Fruit fly (Drosophila melanogaster) whole organism, embryonic: ENCODE data around the gene tex.
A peak's percentile ranks its signal among the peaks of the same experiment; 100 is the strongest.

Experiments used
- ATbp ChIP-seq: fragments of 200-800 bp; sonication (Bioruptor generic); optimal IDR thresholded peaks from 2 replicates; lab custom pipeline; 2017; ENCODE audit warnings: missing biosample characterization, mild to moderate bottlenecking, missing genetic modification characterization, missing genetic modification reagents
- Antp ChIP-seq: fragments of 200-800 bp; sonication (Bioruptor generic); optimal IDR thresholded peaks from 3 replicates; lab custom pipeline; 2016; ENCODE audit warnings: missing biosample characterization, missing genetic modification characterization
- Awh ChIP-seq: fragments of 200-800 bp; sonication (Bioruptor generic); IDR thresholded peaks from 2 replicates; pipeline ENCODE4, ENCODE4 v1.3.6; 2022; ENCODE audit warnings: missing biosample characterization, missing genetic modification characterization
- Bgb ChIP-seq: fragments of 200-800 bp; sonication (Bioruptor generic); IDR thresholded peaks from 2 replicates; pipeline ENCODE4 v1.3.6; 2022; ENCODE audit warnings: missing biosample characterization, missing genetic modification characterization; ENCODE audit not compliant: partially characterized antibody
- C15 ChIP-seq: fragments of 200-800 bp; sonication (Bioruptor generic); IDR thresholded peaks from 3 replicates; pipeline ENCODE4 v1.3.6; 2022; ENCODE audit warnings: missing biosample characterization, missing genetic modification characterization
- CG10267 ChIP-seq: fragments of 200-800 bp; sonication (Bioruptor generic); optimal IDR thresholded peaks from 2 replicates; lab custom pipeline; 2018; ENCODE audit warnings: missing biosample characterization, mild to moderate bottlenecking, missing genetic modification characterization, moderate library complexity
- CG12104 ChIP-seq: fragments of 200-800 bp; sonication (Bioruptor generic); optimal IDR thresholded peaks from 3 replicates; lab custom pipeline; 2016; ENCODE audit warnings: missing biosample characterization, missing genetic modification characterization
- CG12219 ChIP-seq: fragments of 200-800 bp; sonication (Bioruptor generic); optimal IDR thresholded peaks from 3 replicates; lab custom pipeline; 2018; ENCODE audit warnings: missing biosample characterization, mild to moderate bottlenecking, missing genetic modification characterization
- CG12299 ChIP-seq: fragments of 200-800 bp; sonication (Bioruptor generic); optimal IDR thresholded peaks from 2 replicates; lab custom pipeline; 2018; ENCODE audit warnings: missing biosample characterization, mild to moderate bottlenecking, missing genetic modification characterization
- CG15514 ChIP-seq: fragments of 200-800 bp; sonication (Bioruptor generic); optimal IDR thresholded peaks from 3 replicates; lab custom pipeline; 2017; ENCODE audit warnings: missing biosample characterization, missing genetic modification characterization, mild to moderate bottlenecking, moderate library complexity, missing genetic modification reagents
- CG15696 ChIP-seq: fragments of 200-800 bp; sonication (Bioruptor generic); optimal IDR thresholded peaks from 2 replicates; lab custom pipeline; 2019; ENCODE audit warnings: missing biosample characterization, mild to moderate bottlenecking, missing genetic modification characterization, moderate library complexity
- CG17359 ChIP-seq: fragments of 200-800 bp; sonication (Bioruptor generic); optimal IDR thresholded peaks from 3 replicates; lab custom pipeline; 2018; ENCODE audit warnings: missing biosample characterization, mild to moderate bottlenecking, missing genetic modification characterization, moderate library complexity
- CG17361 ChIP-seq: fragments of 200-800 bp; sonication (Bioruptor generic); IDR thresholded peaks from 3 replicates; pipeline ENCODE4 v1.3.6; 2022; ENCODE audit warnings: missing biosample characterization, missing genetic modification characterization
- CG17385 ChIP-seq: fragments of 200-800 bp; sonication (Bioruptor generic); optimal IDR thresholded peaks from 3 replicates; lab custom pipeline; 2018; ENCODE audit warnings: missing biosample characterization, mild to moderate bottlenecking, missing genetic modification characterization
- CG2712 ChIP-seq: fragments of 200-800 bp; optimal IDR thresholded peaks from 3 replicates; lab custom pipeline; 2019; ENCODE audit warnings: missing biosample characterization, mild to moderate bottlenecking, missing genetic modification characterization, moderate library complexity
- CG33213 ChIP-seq: fragments of 200-800 bp; sonication (Bioruptor generic); optimal IDR thresholded peaks from 3 replicates; lab custom pipeline; 2016; ENCODE audit warnings: missing biosample characterization, missing genetic modification characterization
- CG3407 ChIP-seq: fragments of 200-800 bp; sonication (Bioruptor generic); optimal IDR thresholded peaks from 2 replicates; lab custom pipeline; 2018; ENCODE audit warnings: missing biosample characterization, mild to moderate bottlenecking, missing genetic modification characterization
- CG43689 ChIP-seq: fragments of 200-800 bp; sonication (Bioruptor generic); IDR thresholded peaks from 2 replicates; pipeline ENCODE4 v1.3.6; 2022; ENCODE audit warnings: missing biosample characterization, missing genetic modification characterization
- CG8924 ChIP-seq: fragments of 200-800 bp; optimal IDR thresholded peaks from 3 replicates; lab custom pipeline; 2019; ENCODE audit warnings: missing biosample characterization, mild to moderate bottlenecking, missing genetic modification characterization, moderate library complexity
- D ChIP-seq, 2 experiments: fragments of 200-800 bp in 1 of 2; fragments of >200 bp in 1 of 2; sonication (Bioruptor generic) in 1 of 2; optimal IDR thresholded peaks; 2 replicates in 1 of 2; 3 replicates in 1 of 2; lab custom pipeline; 2017; ENCODE audit warnings: mild to moderate bottlenecking in 1 of 2, missing biosample characterization in 1 of 2, missing genetic modification characterization in 1 of 2, missing genetic modification reagents in 1 of 2
- Eip74EF ChIP-seq, 2 experiments: fragments of 200-800 bp in 1 of 2; fragments of >200 bp in 1 of 2; sonication (Bioruptor generic) in 1 of 2; optimal IDR thresholded peaks; 2 replicates each; lab custom pipeline; 2017 to 2019; ENCODE audit warnings: missing biosample characterization in 2 of 2, missing genetic modification characterization in 2 of 2, mild to moderate bottlenecking in 1 of 2, moderate library complexity in 1 of 2
- Fer3 ChIP-seq: fragments of 200-800 bp; sonication (Bioruptor generic); optimal IDR thresholded peaks from 2 replicates; lab custom pipeline; 2018; ENCODE audit warnings: missing biosample characterization, mild to moderate bottlenecking, missing genetic modification characterization, moderate library complexity
- HmgD ChIP-seq: fragments of 200-800 bp; sonication (Bioruptor generic); optimal IDR thresholded peaks from 3 replicates; lab custom pipeline; 2016; ENCODE audit warnings: missing biosample characterization, missing genetic modification characterization
- Hr78 ChIP-seq, 2 experiments: fragments of 200-800 bp in 1 of 2; fragments of >200 bp in 1 of 2; sonication (Bioruptor generic) in 1 of 2; optimal IDR thresholded peaks; 2 replicates each; lab custom pipeline; 2017 to 2019; ENCODE audit warnings: missing biosample characterization in 2 of 2, missing genetic modification characterization in 2 of 2, mild to moderate bottlenecking in 1 of 2, moderate library complexity in 1 of 2
- Kr ChIP-seq: fragments of 200-800 bp; sonication (Bioruptor generic); optimal IDR thresholded peaks from 2 replicates; lab custom pipeline; 2017; ENCODE audit warnings: missing biosample characterization, mild to moderate bottlenecking, missing genetic modification characterization
- MESR4 ChIP-seq: fragments of 200-800 bp; sonication (Bioruptor generic); optimal IDR thresholded peaks from 2 replicates; lab custom pipeline; 2018; ENCODE audit warnings: missing biosample characterization, mild to moderate bottlenecking, missing genetic modification characterization, moderate library complexity
- Med ChIP-seq: fragments of 200-800 bp; sonication (Bioruptor generic); peaks from one replicate; lab custom pipeline; 2016; ENCODE audit warnings: missing biosample characterization, missing genetic modification characterization, mild to moderate bottlenecking, inconsistent platforms, moderate library complexity
- Myb ChIP-seq: fragments of 200-800 bp; sonication (Bioruptor generic); optimal IDR thresholded peaks from 2 replicates; lab custom pipeline; 2016; ENCODE audit warnings: missing biosample characterization, missing genetic modification characterization
- PHDP ChIP-seq: fragments of 200-800 bp; sonication (Bioruptor generic); optimal IDR thresholded peaks from 3 replicates; lab custom pipeline; 2018; ENCODE audit warnings: missing biosample characterization, mild to moderate bottlenecking, missing genetic modification characterization, moderate library complexity
- Six4 ChIP-seq: fragments of 200-800 bp; sonication (Bioruptor generic); optimal IDR thresholded peaks from 2 replicates; lab custom pipeline; 2016; ENCODE audit warnings: missing biosample characterization, missing genetic modification characterization
- Sox102F ChIP-seq: fragments of 200-800 bp; sonication (Bioruptor generic); optimal IDR thresholded peaks from 2 replicates; lab custom pipeline; 2018; ENCODE audit warnings: missing biosample characterization, mild to moderate bottlenecking, missing genetic modification characterization, moderate library complexity
- Spps ChIP-seq: fragments of 200-800 bp; sonication (Bioruptor generic); optimal IDR thresholded peaks from 2 replicates; lab custom pipeline; 2018; ENCODE audit warnings: missing biosample characterization, mild to moderate bottlenecking, missing genetic modification characterization
- Sry-δ ChIP-seq: fragments of 200-800 bp; sonication (Bioruptor generic); optimal IDR thresholded peaks from 2 replicates; lab custom pipeline; 2016; ENCODE audit warnings: missing biosample characterization, missing genetic modification characterization
- ac ChIP-seq: fragments of 200-800 bp; sonication (Bioruptor generic); optimal IDR thresholded peaks from 3 replicates; lab custom pipeline; 2017; ENCODE audit warnings: missing biosample characterization, mild to moderate bottlenecking, missing genetic modification characterization
- ara ChIP-seq: fragments of 200-800 bp; sonication (Bioruptor generic); IDR thresholded peaks from 2 replicates; pipeline ENCODE4 v1.3.6; 2022; ENCODE audit warnings: missing biosample characterization, missing genetic modification characterization
- croc ChIP-seq: fragments of 200-800 bp; sonication (Bioruptor generic); conservative IDR thresholded peaks from 3 replicates; pipeline ENCODE4 v1.3.6; 2022; ENCODE audit warnings: missing biosample characterization, missing genetic modification characterization
- fd3F ChIP-seq: fragments of 200-800 bp; sonication (Bioruptor generic); optimal IDR thresholded peaks from 2 replicates; lab custom pipeline; 2018; ENCODE audit warnings: missing biosample characterization, mild to moderate bottlenecking, missing genetic modification characterization, moderate library complexity
- fd64A ChIP-seq: fragments of 200-800 bp; sonication (Bioruptor generic); optimal IDR thresholded peaks from 3 replicates; lab custom pipeline; 2018; ENCODE audit warnings: missing biosample characterization, mild to moderate bottlenecking, missing genetic modification characterization
- fd96Cb ChIP-seq: fragments of 200-800 bp; sonication (Bioruptor generic); optimal IDR thresholded peaks from 2 replicates; lab custom pipeline; 2018; ENCODE audit warnings: missing biosample characterization, mild to moderate bottlenecking, missing genetic modification characterization, moderate library complexity
- hbn ChIP-seq: fragments of 200-800 bp; sonication (Bioruptor generic); IDR thresholded peaks from 2 replicates; pipeline ENCODE4 v1.3.6; 2022; ENCODE audit warnings: missing biosample characterization, missing genetic modification characterization; ENCODE audit not compliant: partially characterized antibody
- lola ChIP-seq, 3 experiments: fragments of >200 bp in 2 of 3; fragments of 200-800 bp in 1 of 3; sonication (Bioruptor generic) in 1 of 3; optimal IDR thresholded peaks; 2 replicates each; lab custom pipeline; 2017 to 2019; ENCODE audit warnings: missing biosample characterization in 3 of 3, missing genetic modification characterization in 3 of 3, mild to moderate bottlenecking in 1 of 3, moderate library complexity in 1 of 3
- nmo ChIP-seq: fragments of 200-800 bp; sonication (Bioruptor generic); optimal IDR thresholded peaks from 2 replicates; lab custom pipeline; 2018; ENCODE audit warnings: missing biosample characterization, mild to moderate bottlenecking, missing genetic modification characterization, moderate library complexity
- otp ChIP-seq: fragments of 200-800 bp; sonication (Bioruptor generic); IDR thresholded peaks from 3 replicates; pipeline ENCODE4, ENCODE4 v1.3.6; 2022; ENCODE audit warnings: missing biosample characterization, missing genetic modification characterization
- phol ChIP-seq: fragments of 200-800 bp; sonication (Bioruptor generic); optimal IDR thresholded peaks from 3 replicates; lab custom pipeline; 2018; ENCODE audit warnings: missing biosample characterization, mild to moderate bottlenecking, missing genetic modification characterization, moderate library complexity
- so ChIP-seq: fragments of 200-800 bp; sonication (Bioruptor generic); IDR thresholded peaks from 3 replicates; pipeline ENCODE4 v1.3.6; 2022; ENCODE audit warnings: missing biosample characterization, missing genetic modification characterization
- sr ChIP-seq: fragments of 200-800 bp; sonication (Bioruptor generic); IDR thresholded peaks from 3 replicates; pipeline ENCODE4 v1.3.6; 2022; ENCODE audit warnings: missing biosample characterization, missing genetic modification characterization
- tll ChIP-seq, 2 experiments: fragments of 200-800 bp in 1 of 2; fragments of >200 bp in 1 of 2; sonication (Bioruptor generic) in 1 of 2; optimal IDR thresholded peaks; 2 replicates each; lab custom pipeline; 2017 to 2019; ENCODE audit warnings: missing biosample characterization in 2 of 2, missing genetic modification characterization in 2 of 2, mild to moderate bottlenecking in 1 of 2, moderate library complexity in 1 of 2
- wek ChIP-seq: fragments of 200-800 bp; sonication (Bioruptor generic); optimal IDR thresholded peaks from 3 replicates; lab custom pipeline; 2018; ENCODE audit warnings: missing biosample characterization, mild to moderate bottlenecking, missing genetic modification characterization, moderate library complexity

tex gene

DNA sequence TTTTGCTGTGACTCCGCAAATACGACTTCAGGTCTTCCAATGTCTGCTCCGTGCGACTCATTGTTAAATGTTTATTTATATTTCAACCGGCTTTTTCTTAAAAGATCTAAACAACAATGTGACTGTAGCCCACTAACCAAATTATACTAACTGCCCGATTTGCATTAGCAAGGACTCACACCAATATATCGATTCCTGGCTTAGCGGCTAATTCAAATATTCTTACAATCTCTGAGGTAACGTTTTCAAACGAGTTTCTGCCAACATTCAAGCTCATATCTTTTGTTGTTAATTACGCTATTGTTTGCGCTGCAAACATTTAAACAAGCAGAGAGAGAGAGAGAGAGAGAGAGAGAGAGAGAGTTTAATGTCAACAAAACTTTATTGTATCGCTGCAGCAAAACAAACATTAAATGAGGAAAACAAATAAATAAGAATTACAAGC is at the start of gene tex (continued):
- TF ChIP-seq Eip74EF (GFP tag; optimal IDR thresholded peaks at IDR 0.05; lab: Kevin White, UChicago) (peak in 1 of 2 experiments; percentile 80), lola (GFP tag; optimal IDR thresholded peaks at IDR 0.05; lab: Kevin White, UChicago) (peak in 1 of 3 experiments; percentile 49), ara (GFP tag; lab: Robert Waterston, UW) (peak; percentile 61), phol (tag; lab: Kevin White, UChicago) (peak; percentile 22), Antp (GFP tag; lab: Kevin White, UChicago) (no peak), CG8924 (tag; lab: Kevin White, UChicago) (peak; percentile 59), otp (GFP tag; lab: Robert Waterston, UW) (peak; percentile 29; the same call in 1 of the 3 replicates), CG17359 (peak; percentile 55), hbn (GFP tag; lab: Robert Waterston, UW) (peak; percentile 28; the same call in 1 of the 2 replicates), MESR4 (GFP tag; lab: Kevin White, UChicago) (peak; percentile 12), tll (GFP tag; optimal IDR thresholded peaks at IDR 0.05; lab: Kevin White, UChicago) (peak in 1 of 2 experiments; percentile 16), CG10267 (tag; lab: Kevin White, UChicago) (peak; percentile 47), CG17361 (peak; percentile 37; the same call in 2 of the 3 replicates), ATbp (GFP tag; lab: Kevin White, UChicago) (peak; percentile 80), CG2712 (peak; percentile 55), Six4 (GFP tag; lab: Kevin White, UChicago) (peak; percentile 22), Bgb (GFP tag; lab: Robert Waterston, UW) (no peak), D (optimal IDR thresholded peaks at IDR 0.05; lab: Kevin White, UChicago) (no peak), D (GFP tag; optimal IDR thresholded peaks at IDR 0.05; lab: Kevin White, UChicago) (peak; percentile 62), CG12219 (GFP tag; lab: Kevin White, UChicago) (peak; percentile 31), Awh (GFP tag; lab: Robert Waterston, UW) (peak; percentile 88), CG33213 (GFP tag; lab: Kevin White, UChicago) (peak; percentile 58), CG12104 (peak; percentile 3), Hr78 (GFP tag; optimal IDR thresholded peaks at IDR 0.05; lab: Kevin White, UChicago) (peak in 1 of 2 experiments; percentile 1), CG15696 (tag; lab: Kevin White, UChicago) (peak; percentile 68), CG12299 (peak; percentile 13), fd3F (GFP tag; lab: Kevin White, UChicago) (no peak), Spps (tag; lab: Kevin White, UChicago) (peak; percentile 41), fd64A (GFP tag; lab: Kevin White, UChicago) (peak; percentile 81), HmgD (GFP tag; lab: Kevin White, UChicago) (peak; percentile 35), Sry-δ (peak; percentile 66), Myb (GFP tag; lab: Kevin White, UChicago) (peak; percentile 59), sr (GFP tag; lab: Robert Waterston, UW) (0 out of 3 replicates have a peak, but pooled peaks have one; percentile 12), Sox102F (GFP tag; lab: Kevin White, UChicago) (no peak), fd96Cb (peak; percentile 3), wek (GFP tag; lab: Kevin White, UChicago) (peak; percentile 57), nmo (GFP tag; lab: Kevin White, UChicago) (peak; percentile 55), Fer3 (tag; lab: Kevin White, UChicago) (peak; percentile 18), CG3407 (peak; percentile 62), CG43689 (GFP tag; lab: Robert Waterston, UW) (no peak), so (GFP tag; lab: Robert Waterston, UW) (no peak), Kr (GFP tag; lab: Kevin White, UChicago) (peak; percentile 14), C15 (no peak), Med (peak; percentile 84), ac (GFP tag; lab: Kevin White, UChicago) (peak; percentile 53), croc (GFP tag; lab: Robert Waterston, UW) (no peak), CG17385 (GFP tag; lab: Kevin White, UChicago) (no peak), PHDP (tag; lab: Kevin White, UChicago) (peak; percentile 9), CG15514 (GFP tag; lab: Kevin White, UChicago) (peak; percentile 56)
